Worm (Caenorhabditis elegans) whole organism, young adult: ENCODE results near the gene flp-10.

Source experiments
- B0019.2 ChIP-seq: fragments of 200-800 bp; sonication (Bioruptor generic); conservative IDR thresholded peaks from 2 replicates; pipeline ENCODE4 v1.3.6; 2022; ENCODE audit warnings: missing genetic modification reagents, missing genetic modification characterization, missing compliant biosample characterization
- F33H1.4 ChIP-seq: fragments of 200-800 bp; sonication (Bioruptor generic); IDR thresholded peaks from 2 replicates; pipeline ENCODE4 v1.3.6; 2022; ENCODE audit warnings: missing genetic modification reagents, missing genetic modification characterization, missing compliant biosample characterization
- F49E8.2 ChIP-seq: sonication (generic microtip); optimal IDR thresholded peaks from 3 replicates; lab custom pipeline; 2017; ENCODE audit warnings: missing genetic modification characterization, mild to moderate bottlenecking, missing compliant biosample characterization, antibody characterized with exemption, moderate library complexity; ENCODE audit not compliant: insufficient read depth
- F57A8.1 ChIP-seq: fragments of 200-800 bp; sonication (Bioruptor generic); optimal IDR thresholded peaks from 2 replicates; lab custom pipeline; 2018; ENCODE audit warnings: mild to moderate bottlenecking, missing genetic modification characterization, moderate library complexity, missing compliant biosample characterization
- K11D2.4 ChIP-seq: fragments of 200-800 bp; sonication (Bioruptor generic); IDR thresholded peaks from 2 replicates; pipeline ENCODE4 v1.3.6; 2022; ENCODE audit warnings: missing genetic modification reagents, missing genetic modification characterization, missing compliant biosample characterization
- T26A5.8 ChIP-seq: sonication (generic microtip); optimal IDR thresholded peaks from 2 replicates; lab custom pipeline; 2016; ENCODE audit warnings: missing genetic modification characterization, missing compliant biosample characterization
- Y79H2A.3 ChIP-seq: fragments of 200-800 bp; sonication (Bioruptor generic); conservative IDR thresholded peaks from 2 replicates; pipeline ENCODE4 v1.3.6; 2022; ENCODE audit warnings: missing genetic modification reagents, missing genetic modification characterization, missing compliant biosample characterization
- ZK185.1 ChIP-seq: sonication (generic microtip); optimal IDR thresholded peaks from 2 replicates; lab custom pipeline; 2016; ENCODE audit warnings: mild to moderate bottlenecking, missing genetic modification characterization, missing compliant biosample characterization; ENCODE audit not compliant: poor library complexity, severe bottlenecking
- ama-1 ChIP-seq, 3 experiments: fragments of 150-350 bp in 1 of 3; sonication (generic microtip) in 2 of 3; optimal IDR thresholded peaks; 2 replicates each; lab custom pipeline; 2014 to 2018; ENCODE audit warnings: missing biosample characterization in 2 of 3, missing genetic modification characterization in 2 of 3, missing genetic modification reagents in 2 of 3
- attf-5 ChIP-seq: fragments of 200-800 bp; sonication (Bioruptor generic); optimal IDR thresholded peaks from 2 replicates; lab custom pipeline; 2018; ENCODE audit warnings: mild to moderate bottlenecking, missing genetic modification characterization, missing compliant biosample characterization
- bed-1 ChIP-seq: fragments of 200-800 bp; sonication (Bioruptor generic); IDR thresholded peaks from 2 replicates; pipeline ENCODE4 v1.3.6; 2022; ENCODE audit warnings: missing genetic modification reagents, missing genetic modification characterization, missing compliant biosample characterization
- cebp-1 ChIP-seq, 2 experiments: fragments of 200-800 bp in 1 of 2; sonication (Bioruptor generic) in 1 of 2; sonication (generic microtip) in 1 of 2; IDR thresholded peaks in 1 of 2; optimal IDR thresholded peaks in 1 of 2; 2 replicates each; pipeline versions ENCODE4 v1.3.6 to Lab custom; 2017 to 2022; ENCODE audit warnings: missing compliant biosample characterization in 2 of 2, missing genetic modification characterization in 2 of 2, mild to moderate bottlenecking in 1 of 2, missing genetic modification reagents in 1 of 2, moderate library complexity in 1 of 2
- ceh-27 ChIP-seq: fragments of 200-800 bp; sonication (Bioruptor generic); optimal IDR thresholded peaks from 2 replicates; lab custom pipeline; 2018; ENCODE audit warnings: mild to moderate bottlenecking, missing genetic modification characterization, moderate library complexity, missing compliant biosample characterization
- ceh-40 ChIP-seq: fragments of 200-800 bp; sonication (Bioruptor generic); IDR thresholded peaks from 2 replicates; pipeline ENCODE4 v1.3.6; 2022; ENCODE audit warnings: missing genetic modification characterization, missing compliant biosample characterization
- ceh-79 ChIP-seq: sonication (generic microtip); optimal IDR thresholded peaks from 2 replicates; lab custom pipeline; 2017; ENCODE audit warnings: mild to moderate bottlenecking, missing genetic modification characterization, missing compliant biosample characterization
- efl-1 ChIP-seq: fragments of 150-350 bp; optimal IDR thresholded peaks from 2 replicates; lab custom pipeline; 2014; ENCODE audit warnings: missing biosample characterization, missing genetic modification reagents, missing genetic modification characterization
- egl-18 ChIP-seq: fragments of 200-800 bp; sonication (Bioruptor generic); IDR thresholded peaks from 2 replicates; pipeline ENCODE4 v1.3.6; 2022; ENCODE audit warnings: missing genetic modification reagents, missing genetic modification characterization, missing compliant biosample characterization
- let-607 ChIP-seq, 2 experiments: fragments of 200-800 bp in 1 of 2; sonication (Bioruptor generic) in 1 of 2; sonication (generic microtip) in 1 of 2; optimal IDR thresholded peaks; 2 replicates each; lab custom pipeline; 2016 to 2018; ENCODE audit warnings: mild to moderate bottlenecking in 2 of 2, missing compliant biosample characterization in 2 of 2, missing genetic modification characterization in 2 of 2, moderate library complexity in 2 of 2, missing genotype in 1 of 2
- lin-35 ChIP-seq, 3 experiments: fragments of 150-350 bp in 2 of 3; sonication (generic microtip) in 1 of 3; optimal IDR thresholded peaks; 2 replicates each; lab custom pipeline; 2014 to 2018; ENCODE audit warnings: missing biosample characterization in 3 of 3, missing genetic modification characterization in 3 of 3, missing genetic modification reagents in 3 of 3
- lin-54 ChIP-seq: fragments of 200-800 bp; sonication (Bioruptor generic); optimal IDR thresholded peaks from 2 replicates; lab custom pipeline; 2018; ENCODE audit warnings: mild to moderate bottlenecking, missing genetic modification characterization, missing compliant biosample characterization
- lir-1 ChIP-seq: fragments of 200-800 bp; sonication (Bioruptor generic); conservative IDR thresholded peaks from 2 replicates; pipeline ENCODE4 v1.3.6; 2022; ENCODE audit warnings: missing genetic modification reagents, missing genetic modification characterization, missing compliant biosample characterization
- lsl-1 ChIP-seq: fragments of 200-800 bp; sonication (Bioruptor generic); optimal IDR thresholded peaks from 2 replicates; lab custom pipeline; 2018; ENCODE audit warnings: mild to moderate bottlenecking, missing genetic modification characterization, moderate library complexity, missing compliant biosample characterization
- madf-10 ChIP-seq: sonication (generic microtip); optimal IDR thresholded peaks from 2 replicates; lab custom pipeline; 2016; ENCODE audit warnings: mild to moderate bottlenecking, missing genetic modification characterization, missing compliant biosample characterization
- madf-3 ChIP-seq: fragments of 200-800 bp; sonication (Bioruptor generic); IDR thresholded peaks from 2 replicates; pipeline ENCODE4 v1.3.6; 2022; ENCODE audit warnings: missing genetic modification reagents, missing genetic modification characterization, missing compliant biosample characterization
- madf-6 ChIP-seq: fragments of 200-800 bp; sonication (Bioruptor generic); IDR thresholded peaks from 2 replicates; pipeline ENCODE4 v1.3.6; 2022; ENCODE audit warnings: missing genetic modification reagents, missing genetic modification characterization, missing compliant biosample characterization
- mcd-1 ChIP-seq: fragments of 200-800 bp; sonication (Bioruptor generic); IDR thresholded peaks from 2 replicates; pipeline ENCODE4 v1.3.6; 2022; ENCODE audit warnings: missing genetic modification reagents, missing genetic modification characterization, missing compliant biosample characterization
- nfyb-1 ChIP-seq: fragments of 200-800 bp; sonication (Bioruptor generic); IDR thresholded peaks from 2 replicates; pipeline ENCODE4 v1.3.6; 2022; ENCODE audit warnings: missing genetic modification reagents, missing genetic modification characterization, missing compliant biosample characterization
- nhr-27 ChIP-seq: fragments of 200-800 bp; sonication (Bioruptor generic); optimal IDR thresholded peaks from 2 replicates; lab custom pipeline; 2018; ENCODE audit warnings: mild to moderate bottlenecking, missing genetic modification characterization, moderate library complexity, missing compliant biosample characterization
- nhr-80 ChIP-seq: sonication (generic microtip); optimal IDR thresholded peaks from 2 replicates; lab custom pipeline; 2016; ENCODE audit warnings: missing genetic modification characterization, missing compliant biosample characterization
- rec-8 ChIP-seq, 2 experiments: sonication (generic microtip); optimal IDR thresholded peaks; 2 replicates each; lab custom pipeline; 2016; ENCODE audit warnings: mild to moderate bottlenecking in 2 of 2, missing genetic modification characterization in 2 of 2, missing genetic modification reagents in 2 of 2, missing genotype in 2 of 2, missing biosample characterization in 1 of 2, missing compliant biosample characterization in 1 of 2, moderate library complexity in 1 of 2
- rpc-1 ChIP-seq, 2 experiments: fragments of 150-350 bp in 1 of 2; sonication (generic microtip) in 1 of 2; optimal IDR thresholded peaks; 2 replicates each; lab custom pipeline; 2014 to 2018; ENCODE audit warnings: missing biosample characterization in 1 of 2, missing genetic modification characterization in 1 of 2, missing genetic modification reagents in 1 of 2, missing genotype in 1 of 2
- snpc-1.3 ChIP-seq: sonication (generic microtip); optimal IDR thresholded peaks from 2 replicates; lab custom pipeline; 2017; ENCODE audit warnings: missing genetic modification characterization, mild to moderate bottlenecking, missing compliant biosample characterization, antibody characterized with exemption, moderate library complexity, missing genotype, missing genetic modification reagents; ENCODE audit not compliant: insufficient read depth
- snpc-3.4 ChIP-seq: sonication (generic microtip); optimal IDR thresholded peaks from 2 replicates; lab custom pipeline; 2017; ENCODE audit warnings: missing genetic modification characterization, mild to moderate bottlenecking, missing compliant biosample characterization, antibody characterized with exemption, moderate library complexity, missing genotype, missing genetic modification reagents
- tbx-9 ChIP-seq: sonication (generic microtip); optimal IDR thresholded peaks from 2 replicates; lab custom pipeline; 2016; ENCODE audit warnings: borderline replicate concordance, missing genetic modification characterization, inconsistent platforms, missing compliant biosample characterization
- tlf-1 ChIP-seq: fragments of 200-800 bp; sonication (Bioruptor generic); optimal IDR thresholded peaks from 2 replicates; lab custom pipeline; 2018; ENCODE audit warnings: mild to moderate bottlenecking, missing genetic modification characterization, missing compliant biosample characterization
- xnd-1 ChIP-seq: sonication (generic microtip); optimal IDR thresholded peaks from 2 replicates; lab custom pipeline; 2016; ENCODE audit warnings: missing genotype, missing genetic modification reagents, missing genetic modification characterization, missing compliant biosample characterization

The flp-10 gene

DNA sequence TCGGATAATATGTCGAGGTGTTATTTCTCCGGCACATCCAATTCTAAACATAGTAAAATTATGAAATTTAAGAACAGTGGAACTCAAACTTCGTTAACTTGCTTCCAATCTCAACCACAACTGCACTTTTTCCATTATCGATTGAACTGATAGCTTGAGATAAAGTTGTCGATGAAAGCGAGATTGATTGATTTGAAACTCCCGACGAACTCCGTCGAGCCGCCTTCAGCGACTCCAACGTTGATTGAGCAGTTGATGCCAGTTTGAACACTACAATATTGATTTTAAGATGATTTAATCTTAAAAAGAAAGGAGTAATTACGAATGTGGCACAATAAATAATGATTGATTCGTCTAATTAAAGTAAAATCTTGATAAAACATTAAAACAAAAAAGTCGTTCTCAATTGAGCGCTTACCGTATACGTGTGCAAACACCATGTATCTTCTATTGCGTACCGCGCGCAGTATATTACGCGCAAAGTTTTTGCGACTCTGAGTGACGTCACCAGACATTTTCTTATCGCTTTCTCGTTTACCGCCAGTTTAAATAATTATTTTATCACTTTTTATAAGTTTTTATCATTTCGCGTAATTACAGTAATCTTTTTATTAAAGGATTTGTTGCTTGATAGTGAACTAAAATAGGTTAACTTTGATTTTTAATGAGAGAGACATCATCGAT is 33.7 kb downstream of the flp-10 start, which contains the start of gene arp-11 (continued):
- TF ChIP-seq K11D2.4 (GFP tag; lab: Robert Waterston, UW) (no peak), attf-5 (GFP tag; lab: Kevin White, UChicago) (peak; percentile 84), rpc-1 (optimal IDR thresholded peaks at IDR 0.05; lab: Kevin White, UChicago) (no peak), rpc-1 (tag; optimal IDR thresholded peaks at IDR 0.05; lab: Kevin White, UChicago) (no peak), lin-54 (peak; percentile 61), ceh-79 (tag; lab: Kevin White, UChicago) (no peak), F33H1.4 (GFP tag; lab: Robert Waterston, UW) (peak; percentile 26; the same call in 1 of the 2 replicates), ama-1 (optimal IDR thresholded peaks at IDR 0.05; lab: Kevin White, UChicago) (no peak), ama-1 (GFP tag; optimal IDR thresholded peaks at IDR 0.05; lab: Kevin White, UChicago) (no peak), madf-3 (no peak), madf-10 (tag; lab: Kevin White, UChicago) (peak; percentile 46), efl-1 (GFP tag; lab: Kevin White, UChicago) (peak; percentile 26), snpc-3.4 (tag; lab: Kevin White, UChicago) (peak; percentile 11)
- TF ChIP-seq, all 124 proteins: peak for 24

ce11 chrIV:7903359-7903758 is 34.7 kb downstream of the flp-10 start, which contains the start of gene C49H3.6:
Gene C49H3.6 (plus strand): TSS chrIV:7903738.
- TF ChIP-seq cebp-1 (GFP tag; IDR thresholded peaks at IDR 0.05; lab: Robert Waterston, UW) = no peak
- peak; percentile 29 for TF ChIP-seq cebp-1 (tag; optimal IDR thresholded peaks at IDR 0.05; lab: Kevin White, UChicago)
- TF ChIP-seq madf-3 = 0 out of 2 replicates have a peak, but pooled peaks have one; percentile 28
- peak; percentile 52; the same call in 1 of the 2 replicates for TF ChIP-seq nfyb-1 (GFP tag; lab: Robert Waterston, UW)
- TF ChIP-seq ceh-27 = peak; percentile 43
- no peak for TF ChIP-seq egl-18 (GFP tag; lab: Robert Waterston, UW)
- no peak for TF ChIP-seq nhr-27 (tag; lab: Kevin White, UChicago)
- TF ChIP-seq B0019.2 (GFP tag; lab: Robert Waterston, UW) = no peak
- no peak for TF ChIP-seq ceh-40 (GFP tag; lab: Robert Waterston, UW)
- peak; percentile 19; the same call in 1 of the 2 replicates for TF ChIP-seq madf-6
- no peak for TF ChIP-seq tbx-9 (tag; lab: Kevin White, UChicago)
- TF ChIP-seq F49E8.2 (tag; lab: Kevin White, UChicago) = no peak
- no peak for TF ChIP-seq let-607 (tag; optimal IDR thresholded peaks at IDR 0.05; lab: Kevin White, UChicago)
- TF ChIP-seq lin-35 (GFP tag; optimal IDR thresholded peaks at IDR 0.05; lab: Kevin White, UChicago) = peak in 1 of 3 experiments; percentile 63
- TF ChIP-seq, all 124 proteins: peak for 6

ce11 chrIV:7906643-7907042 is 37.9 kb downstream of the flp-10 start:
- TF ChIP-seq cebp-1 (GFP tag; IDR thresholded peaks at IDR 0.05; lab: Robert Waterston, UW) = no peak
- no peak for TF ChIP-seq cebp-1 (tag; optimal IDR thresholded peaks at IDR 0.05; lab: Kevin White, UChicago)
- no peak for TF ChIP-seq lin-54
- no peak for TF ChIP-seq F49E8.2 (tag; lab: Kevin White, UChicago)
- no peak for TF ChIP-seq madf-3
- TF ChIP-seq T26A5.8 = no peak
- TF ChIP-seq bed-1 (GFP tag; lab: Robert Waterston, UW) = no peak
- TF ChIP-seq, all 124 proteins: peak for 0

DNA sequence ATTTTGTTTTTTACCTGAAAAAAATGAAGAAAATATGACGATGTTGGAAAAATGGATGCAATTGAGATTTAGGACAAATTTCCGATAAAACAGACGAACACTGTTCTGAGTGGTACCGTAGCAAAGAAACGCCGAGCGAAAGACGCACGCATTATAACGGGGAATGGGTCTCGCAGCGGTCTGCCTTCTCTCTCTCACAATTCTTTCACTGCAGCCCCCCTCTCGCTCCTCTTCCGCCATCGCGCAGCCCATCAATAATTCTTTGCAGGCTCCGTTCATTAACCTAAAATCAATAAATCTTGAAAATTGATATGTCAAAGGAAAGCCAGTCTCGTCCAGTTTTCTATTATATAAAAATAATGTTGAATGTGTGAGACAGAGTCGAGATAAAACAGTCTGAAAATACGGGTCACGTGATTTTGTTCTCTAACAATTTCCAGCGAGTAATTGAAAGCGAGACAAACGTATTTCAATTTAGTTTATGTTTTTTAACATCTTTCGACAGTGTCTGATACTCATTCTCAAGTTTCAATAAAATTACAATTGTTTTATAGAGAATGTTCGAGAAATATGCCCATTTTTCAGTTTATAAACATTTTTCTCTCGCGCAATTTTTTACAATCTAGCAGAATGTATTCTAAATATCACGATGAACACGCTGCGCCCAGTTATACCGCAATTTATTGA is 40.9 kb downstream of the flp-10 start:
- TF ChIP-seq lsl-1 (GFP tag; lab: Kevin White, UChicago) (peak; percentile 82), nfyb-1 (GFP tag; lab: Robert Waterston, UW) (no peak), nhr-80 (peak; percentile 6), tlf-1 (no peak), F57A8.1 (GFP tag; lab: Kevin White, UChicago) (no peak), rec-8 (tag; optimal IDR thresholded peaks at IDR 0.05; lab: Kevin White, UChicago) (no peak), ZK185.1 (tag; lab: Kevin White, UChicago) (no peak), mcd-1 (0 out of 2 replicates have a peak, but pooled peaks have one; percentile 34), snpc-1.3 (tag; lab: Kevin White, UChicago) (no peak), ceh-79 (tag; lab: Kevin White, UChicago) (no peak), Y79H2A.3 (GFP tag; lab: Robert Waterston, UW) (no peak), efl-1 (GFP tag; lab: Kevin White, UChicago) (no peak), lir-1 (GFP tag; lab: Robert Waterston, UW) (0 out of 2 replicates have a peak, but pooled peaks have one; percentile 5), let-607 (tag; optimal IDR thresholded peaks at IDR 0.05; lab: Kevin White, UChicago) (no peak), xnd-1 (tag; lab: Kevin White, UChicago) (peak; percentile 46)
